Fruit fly (Drosophila melanogaster) whole organism, prepupa: ENCODE measurements around the gene ND-B14.5A.

ENCODE experiments used
- CG10631 ChIP-seq: fragments of 200-800 bp; sonication (Bioruptor generic); optimal IDR thresholded peaks from 2 replicates; lab custom pipeline; 2016; ENCODE audit warnings: missing biosample characterization, missing genetic modification characterization
- CG10669 ChIP-seq: fragments of 200-800 bp; sonication (Bioruptor generic); optimal IDR thresholded peaks from 3 replicates; lab custom pipeline; 2018; ENCODE audit warnings: missing biosample characterization, mild to moderate bottlenecking, missing genetic modification characterization, moderate library complexity
- CG11294 ChIP-seq: fragments of 200-800 bp; sonication (Bioruptor generic); IDR thresholded peaks from 2 replicates; pipeline ENCODE4 v1.3.6; 2022; ENCODE audit warnings: missing biosample characterization, missing genetic modification characterization
- CG11762 ChIP-seq: fragments of 200-800 bp; sonication (Bioruptor generic); optimal IDR thresholded peaks from 3 replicates; lab custom pipeline; 2016; ENCODE audit warnings: missing biosample characterization, missing genetic modification characterization; ENCODE audit not compliant: insufficient read depth
- CG11902 ChIP-seq: fragments of 200-800 bp; sonication (Bioruptor generic); optimal IDR thresholded peaks from 3 replicates; lab custom pipeline; 2016; ENCODE audit warnings: missing biosample characterization, missing genetic modification characterization
- CG15336 ChIP-seq: fragments of 200-800 bp; sonication (Bioruptor generic); IDR thresholded peaks from 2 replicates; pipeline ENCODE4 v1.3.6; 2022; ENCODE audit warnings: missing biosample characterization, missing genetic modification characterization
- CG1621 ChIP-seq: fragments of 200-800 bp; sonication (Bioruptor generic); optimal IDR thresholded peaks from 3 replicates; lab custom pipeline; 2018; ENCODE audit warnings: missing biosample characterization, mild to moderate bottlenecking, missing genetic modification characterization
- CG3032 ChIP-seq: fragments of 200-800 bp; optimal IDR thresholded peaks from 2 replicates; lab custom pipeline; 2019; ENCODE audit warnings: missing biosample characterization, mild to moderate bottlenecking, missing genetic modification characterization, moderate library complexity
- CG31627 ChIP-seq: fragments of 200-800 bp; sonication (Bioruptor generic); optimal IDR thresholded peaks from 3 replicates; lab custom pipeline; 2016; ENCODE audit warnings: missing biosample characterization, missing genetic modification characterization
- CG32006 ChIP-seq: fragments of 200-800 bp; sonication (Bioruptor generic); optimal IDR thresholded peaks from 3 replicates; lab custom pipeline; 2017; ENCODE audit warnings: missing biosample characterization, mild to moderate bottlenecking, missing genetic modification characterization
- CG34406 ChIP-seq: fragments of 200-800 bp; sonication (Bioruptor generic); optimal IDR thresholded peaks from 3 replicates; lab custom pipeline; 2016; ENCODE audit warnings: missing biosample characterization, missing genetic modification characterization
- CG3919 ChIP-seq: fragments of 200-800 bp; sonication (Bioruptor generic); optimal IDR thresholded peaks from 3 replicates; lab custom pipeline; 2016; ENCODE audit warnings: missing biosample characterization, missing genetic modification characterization
- CG4318 ChIP-seq: fragments of 200-800 bp; sonication (Bioruptor generic); optimal IDR thresholded peaks from 3 replicates; lab custom pipeline; 2017; ENCODE audit warnings: missing biosample characterization, mild to moderate bottlenecking, missing genetic modification characterization
- CG6808 ChIP-seq: fragments of 200-800 bp; sonication (Bioruptor generic); optimal IDR thresholded peaks from 3 replicates; lab custom pipeline; 2017; ENCODE audit warnings: missing biosample characterization, missing genetic modification characterization, mild to moderate bottlenecking, moderate library complexity, missing genetic modification reagents
- CG6854 ChIP-seq: fragments of 200-800 bp; sonication (Bioruptor generic); optimal IDR thresholded peaks from 2 replicates; lab custom pipeline; 2017; ENCODE audit warnings: missing biosample characterization, mild to moderate bottlenecking, missing genetic modification characterization
- CG7368 ChIP-seq: fragments of 200-800 bp; sonication (Bioruptor generic); optimal IDR thresholded peaks from 3 replicates; lab custom pipeline; 2016; ENCODE audit warnings: missing biosample characterization, missing genetic modification characterization
- CG8632 ChIP-seq: fragments of 200-800 bp; sonication (Bioruptor generic); optimal IDR thresholded peaks from 3 replicates; lab custom pipeline; 2016; ENCODE audit warnings: missing biosample characterization, missing genetic modification characterization
- CG9139 ChIP-seq: fragments of 200-800 bp; sonication (Bioruptor generic); optimal IDR thresholded peaks from 3 replicates; lab custom pipeline; 2017; ENCODE audit warnings: missing biosample characterization, mild to moderate bottlenecking, missing genetic modification characterization
- Eip75B ChIP-seq: fragments of 200-800 bp; sonication (Bioruptor generic); optimal IDR thresholded peaks from 3 replicates; lab custom pipeline; 2016; ENCODE audit warnings: missing biosample characterization, missing genetic modification characterization
- Eip78C ChIP-seq: fragments of 200-800 bp; sonication (Bioruptor generic); peaks from one replicate; lab custom pipeline; 2016; ENCODE audit warnings: missing biosample characterization, missing genetic modification characterization
- Eip93F ChIP-seq: fragments of 200-800 bp; sonication (Bioruptor generic); optimal IDR thresholded peaks from 2 replicates; lab custom pipeline; 2016; ENCODE audit warnings: missing biosample characterization, mild to moderate bottlenecking, missing genetic modification characterization
- Ets21C ChIP-seq: fragments of 200-800 bp; sonication (Bioruptor generic); optimal IDR thresholded peaks from 3 replicates; lab custom pipeline; 2016; ENCODE audit warnings: missing biosample characterization, missing genetic modification characterization
- Ets96B ChIP-seq: fragments of 200-800 bp; optimal IDR thresholded peaks from 2 replicates; lab custom pipeline; 2019; ENCODE audit warnings: missing biosample characterization, mild to moderate bottlenecking, missing genetic modification characterization, moderate library complexity
- Gug ChIP-seq: fragments of 200-800 bp; sonication (Bioruptor generic); IDR thresholded peaks from 2 replicates; pipeline ENCODE4 v1.3.6; 2022; ENCODE audit warnings: missing biosample characterization, missing genetic modification characterization
- Hr38 ChIP-seq: sonication (Bioruptor generic); optimal IDR thresholded peaks from 2 replicates; lab custom pipeline; 2016; ENCODE audit warnings: missing biosample characterization, missing genetic modification characterization
- Lpt ChIP-seq: fragments of 200-800 bp; sonication (Bioruptor generic); optimal IDR thresholded peaks from 3 replicates; lab custom pipeline; 2016; ENCODE audit warnings: missing biosample characterization, missing genetic modification characterization
- Met ChIP-seq: fragments of 200-800 bp; sonication (Bioruptor generic); optimal IDR thresholded peaks from 3 replicates; lab custom pipeline; 2016; ENCODE audit warnings: missing biosample characterization, missing genetic modification characterization
- OdsH ChIP-seq: fragments of 200-800 bp; sonication (Bioruptor generic); optimal IDR thresholded peaks from 3 replicates; lab custom pipeline; 2016; ENCODE audit warnings: missing biosample characterization, missing genetic modification characterization
- Sox102F ChIP-seq: fragments of 200-800 bp; sonication (Bioruptor generic); optimal IDR thresholded peaks from 2 replicates; lab custom pipeline; 2016; ENCODE audit warnings: missing biosample characterization, mild to moderate bottlenecking, missing genetic modification characterization
- Sox14 ChIP-seq: fragments of 200-800 bp; sonication (Bioruptor generic); optimal IDR thresholded peaks from 3 replicates; lab custom pipeline; 2016; ENCODE audit warnings: missing biosample characterization, missing genetic modification characterization
- Sox15 ChIP-seq: fragments of 200-800 bp; sonication (Bioruptor generic); optimal IDR thresholded peaks from 3 replicates; lab custom pipeline; 2016; ENCODE audit warnings: missing biosample characterization, missing genetic modification characterization
- acj6 ChIP-seq: fragments of 200-800 bp; sonication (Bioruptor generic); optimal IDR thresholded peaks from 3 replicates; lab custom pipeline; 2016; ENCODE audit warnings: missing biosample characterization, missing genetic modification characterization
- cyc ChIP-seq: fragments of 200-800 bp; sonication (Bioruptor generic); optimal IDR thresholded peaks from 3 replicates; lab custom pipeline; 2016; ENCODE audit warnings: missing biosample characterization, missing genetic modification characterization
- dac ChIP-seq: fragments of 200-800 bp; sonication (Bioruptor generic); optimal IDR thresholded peaks from 2 replicates; lab custom pipeline; 2017; ENCODE audit warnings: missing biosample characterization, mild to moderate bottlenecking, missing genetic modification characterization
- eg ChIP-seq: fragments of 200-800 bp; sonication (Bioruptor generic); IDR thresholded peaks from 3 replicates; pipeline ENCODE4 v1.3.6; 2022; ENCODE audit warnings: missing biosample characterization, missing genetic modification characterization
- fd59A ChIP-seq: fragments of 200-800 bp; sonication (Bioruptor generic); optimal IDR thresholded peaks from 2 replicates; lab custom pipeline; 2017; ENCODE audit warnings: missing biosample characterization, mild to moderate bottlenecking, missing genetic modification characterization, missing genetic modification reagents
- fd85E ChIP-seq: fragments of 200-800 bp; sonication (Bioruptor generic); optimal IDR thresholded peaks from 3 replicates; lab custom pipeline; 2016; ENCODE audit warnings: missing biosample characterization, missing genetic modification characterization
- fkh ChIP-seq: fragments of 200-800 bp; sonication (Bioruptor generic); optimal IDR thresholded peaks from 3 replicates; lab custom pipeline; 2017; ENCODE audit warnings: missing biosample characterization, mild to moderate bottlenecking, missing genetic modification characterization, moderate library complexity
- lz ChIP-seq: fragments of 200-800 bp; sonication (Bioruptor generic); optimal IDR thresholded peaks from 3 replicates; lab custom pipeline; 2016; ENCODE audit warnings: missing biosample characterization, missing genetic modification characterization
- net ChIP-seq: fragments of 200-800 bp; sonication (Bioruptor generic); optimal IDR thresholded peaks from 3 replicates; lab custom pipeline; 2016; ENCODE audit warnings: missing biosample characterization, missing genetic modification characterization
- salr ChIP-seq, 2 experiments: fragments of 200-800 bp; sonication (Bioruptor generic); optimal IDR thresholded peaks; 3 replicates each; lab custom pipeline; 2016 to 2018; ENCODE audit warnings: missing biosample characterization in 2 of 2, missing genetic modification characterization in 2 of 2, mild to moderate bottlenecking in 1 of 2
- spab ChIP-seq: fragments of 200-800 bp; sonication (Bioruptor generic); optimal IDR thresholded peaks from 2 replicates; lab custom pipeline; 2017; ENCODE audit warnings: missing biosample characterization, mild to moderate bottlenecking, missing genetic modification characterization, missing genetic modification reagents
- ss ChIP-seq, 2 experiments: fragments of 200-800 bp; sonication (Bioruptor generic); optimal IDR thresholded peaks; 2 replicates in 1 of 2; 3 replicates in 1 of 2; lab custom pipeline; 2017 to 2018; ENCODE audit warnings: mild to moderate bottlenecking in 2 of 2, missing biosample characterization in 2 of 2, missing genetic modification characterization in 2 of 2, moderate library complexity in 1 of 2
- svp ChIP-seq: fragments of 200-800 bp; sonication (Bioruptor generic); peaks from one replicate; lab custom pipeline; 2016; ENCODE audit warnings: missing biosample characterization, missing genetic modification characterization
- topi ChIP-seq: fragments of 200-800 bp; sonication (Bioruptor generic); optimal IDR thresholded peaks from 3 replicates; lab custom pipeline; 2016; ENCODE audit warnings: missing biosample characterization, missing genetic modification characterization
- vri ChIP-seq: fragments of 200-800 bp; sonication (Bioruptor generic); optimal IDR thresholded peaks from 3 replicates; lab custom pipeline; 2016; ENCODE audit warnings: missing biosample characterization, mild to moderate bottlenecking, missing genetic modification characterization

Gene ND-B14.5A

dm6 chrX:2134226-2134880 lies 38.0 kb upstream of the ND-B14.5A start (continued):
- peak; percentile 88 for TF ChIP-seq Sox14 (GFP tag; lab: Kevin White, UChicago)
- peak; percentile 94 for TF ChIP-seq Met (GFP tag; lab: Kevin White, UChicago)
- TF ChIP-seq CG15336 (GFP tag; lab: Robert Waterston, UW): peak; percentile 83
- peak; percentile 80 for TF ChIP-seq CG32006 (GFP tag; lab: Kevin White, UChicago)
- TF ChIP-seq CG7368 (GFP tag; lab: Kevin White, UChicago): peak; percentile 74
- TF ChIP-seq CG11762 (GFP tag; lab: Kevin White, UChicago): peak; percentile 68
- peak; percentile 70 for TF ChIP-seq Sox15 (GFP tag; lab: Kevin White, UChicago)
- peak; percentile 94 for TF ChIP-seq svp (GFP tag; lab: Kevin White, UChicago)
- peak; percentile 72 for TF ChIP-seq eg (GFP tag; lab: Robert Waterston, UW)

- TF ChIP-seq lz (GFP tag; lab: Kevin White, UChicago): peak; percentile 94
- peak; percentile 69; the same call in 2 of the 3 replicates for TF ChIP-seq eg (GFP tag; lab: Robert Waterston, UW)
- peak; percentile 92 for TF ChIP-seq cyc (GFP tag; lab: Kevin White, UChicago)
- peak; percentile 81 for TF ChIP-seq CG11902 (GFP tag; lab: Kevin White, UChicago)
- peak; percentile 64 to 66 for TF ChIP-seq salr (GFP tag; optimal IDR thresholded peaks at IDR 0.05; lab: Kevin White, UChicago)
- TF ChIP-seq Ets21C (GFP tag; lab: Kevin White, UChicago): peak; percentile 90
- TF ChIP-seq ss (GFP tag; optimal IDR thresholded peaks at IDR 0.05; lab: Kevin White, UChicago): peak; percentile 34 to 79
- TF ChIP-seq CG1621 (tag; lab: Kevin White, UChicago): peak; percentile 81
- peak; percentile 81 for TF ChIP-seq CG3919 (GFP tag; lab: Kevin White, UChicago)
- peak; percentile 28 for TF ChIP-seq dac (GFP tag; lab: Kevin White, UChicago)
- peak; percentile 71 for TF ChIP-seq Lpt (GFP tag; lab: Kevin White, UChicago)
- TF ChIP-seq vri (GFP tag; lab: Kevin White, UChicago): peak; percentile 87
- peak; percentile 91 for TF ChIP-seq CG10669 (GFP tag; lab: Kevin White, UChicago)
- peak; percentile 93 for TF ChIP-seq CG31627 (GFP tag; lab: Kevin White, UChicago)
- peak; percentile 90 for TF ChIP-seq OdsH (GFP tag; lab: Kevin White, UChicago)
- TF ChIP-seq CG4318 (GFP tag; lab: Kevin White, UChicago): peak; percentile 68
- peak; percentile 80 for TF ChIP-seq fd59A (GFP tag; lab: Kevin White, UChicago)
- peak; percentile 87 for TF ChIP-seq CG6808
- peak; percentile 83 for TF ChIP-seq spab (GFP tag; lab: Kevin White, UChicago)
- peak; percentile 73 for TF ChIP-seq fd85E (GFP tag; lab: Kevin White, UChicago)
- TF ChIP-seq Gug (GFP tag; lab: Robert Waterston, UW): peak; percentile 67
- peak; percentile 88 for TF ChIP-seq CG34406
- peak; percentile 87 for TF ChIP-seq Sox102F
- TF ChIP-seq CG8632 (GFP tag; lab: Kevin White, UChicago): peak; percentile 87
- TF ChIP-seq CG6854 (GFP tag; lab: Kevin White, UChicago): peak; percentile 86
- peak; percentile 43 for TF ChIP-seq fkh (GFP tag; lab: Kevin White, UChicago)
- TF ChIP-seq Hr38 (GFP tag; lab: Kevin White, UChicago): no peak
- TF ChIP-seq CG10631: peak; percentile 84
- TF ChIP-seq Eip93F (GFP tag; lab: Kevin White, UChicago): peak; percentile 85
- peak; percentile 95 for TF ChIP-seq svp (GFP tag; lab: Kevin White, UChicago)
- TF ChIP-seq Eip78C (GFP tag; lab: Kevin White, UChicago): peak; percentile 96
- peak; percentile 82 for TF ChIP-seq CG32006 (GFP tag; lab: Kevin White, UChicago)
- peak; percentile 84 for TF ChIP-seq Eip75B
- peak; percentile 95 for TF ChIP-seq Met (GFP tag; lab: Kevin White, UChicago)
- peak; percentile 92 for TF ChIP-seq Sox14 (GFP tag; lab: Kevin White, UChicago)
- peak; percentile 95 for TF ChIP-seq topi (GFP tag; lab: Kevin White, UChicago)
- TF ChIP-seq net (GFP tag; lab: Kevin White, UChicago): peak; percentile 85
- peak; percentile 87 for TF ChIP-seq acj6
- peak; percentile 87 for TF ChIP-seq Ets96B (tag; lab: Kevin White, UChicago)
- peak; percentile 79 for TF ChIP-seq CG9139
- peak; percentile 73 for TF ChIP-seq CG11294 (GFP tag; lab: Robert Waterston, UW)
- peak; percentile 86 for TF ChIP-seq CG3032 (tag; lab: Kevin White, UChicago)
Observed at dm6 chrX:2134965-2135758, 37.2 kb upstream of the ND-B14.5A start.
